Worm (Caenorhabditis elegans) whole organism, L4/young adult: Measurements from ENCODE around the gene srx-86.
A peak's percentile ranks its signal among the peaks of the same experiment; 100 is the strongest.

Experiments used
- W03F9.2 ChIP-seq: fragments of 150-350 bp; optimal IDR thresholded peaks from 2 replicates; lab custom pipeline; 2014; ENCODE audit warnings: missing biosample characterization, missing genetic modification characterization
- dao-5 ChIP-seq: sonication (generic microtip); optimal IDR thresholded peaks from 2 replicates; lab custom pipeline; 2016; ENCODE audit warnings: missing genotype, missing genetic modification characterization, moderate library complexity, missing compliant biosample characterization
- him-1 ChIP-seq: sonication (generic microtip); optimal IDR thresholded peaks from 2 replicates; lab custom pipeline; 2016; ENCODE audit warnings: missing genotype, missing genetic modification reagents, missing genetic modification characterization, missing compliant biosample characterization

Gene srx-86

ce11 chrV:11562643-11563042 lies at the start of gene srx-86:
srx-86 (plus strand) TSS chrV:11562943.
- TF ChIP-seq him-1 (tag; lab: Kevin White, UChicago) (no peak), W03F9.2 (tag; lab: Kevin White, UChicago) (no peak), dao-5 (no peak)

- TF ChIP-seq W03F9.2 (tag; lab: Kevin White, UChicago) = no peak
- no peak for TF ChIP-seq him-1 (tag; lab: Kevin White, UChicago)
- no peak for TF ChIP-seq dao-5
Measured at ce11 chrV:11513432-11513831, 49.3 kb upstream of the srx-86 start, which contains the start of gene C55A6.3. C55A6.3 (minus strand) TSS chrV:11513532.

DNA sequence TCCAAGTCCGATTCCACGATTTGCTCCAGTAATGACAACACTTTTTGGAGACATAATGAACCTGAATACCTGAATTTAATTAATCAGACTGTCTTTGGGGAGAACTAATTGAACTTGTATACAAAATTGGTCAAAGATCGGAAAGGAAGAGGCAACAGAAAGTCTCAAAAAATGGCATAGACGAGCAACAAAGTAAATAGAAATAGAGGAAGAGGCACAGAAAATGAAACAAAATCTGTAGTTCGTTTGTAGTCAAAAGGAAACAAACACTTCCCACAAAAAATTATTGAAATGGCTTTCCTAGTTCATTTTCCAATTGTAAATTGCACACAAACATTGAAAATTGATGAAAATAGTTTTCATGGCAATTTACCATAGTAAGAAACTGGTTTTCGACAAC lies 48.1 kb upstream of the srx-86 start, which contains the start of gene C55A6.6:
C55A6.6 (minus strand) TSS at position 61 of the 400 bp plus-strand sequence.
- TF ChIP-seq W03F9.2 (tag; lab: Kevin White, UChicago) (no peak), dao-5 (no peak), him-1 (tag; lab: Kevin White, UChicago) (no peak)

ce11 chrV:11515145-11515544 lies 47.6 kb upstream of the srx-86 start:
- TF ChIP-seq him-1 (tag; lab: Kevin White, UChicago) = no peak
- TF ChIP-seq W03F9.2 (tag; lab: Kevin White, UChicago) = no peak
- no peak for TF ChIP-seq dao-5

DNA sequence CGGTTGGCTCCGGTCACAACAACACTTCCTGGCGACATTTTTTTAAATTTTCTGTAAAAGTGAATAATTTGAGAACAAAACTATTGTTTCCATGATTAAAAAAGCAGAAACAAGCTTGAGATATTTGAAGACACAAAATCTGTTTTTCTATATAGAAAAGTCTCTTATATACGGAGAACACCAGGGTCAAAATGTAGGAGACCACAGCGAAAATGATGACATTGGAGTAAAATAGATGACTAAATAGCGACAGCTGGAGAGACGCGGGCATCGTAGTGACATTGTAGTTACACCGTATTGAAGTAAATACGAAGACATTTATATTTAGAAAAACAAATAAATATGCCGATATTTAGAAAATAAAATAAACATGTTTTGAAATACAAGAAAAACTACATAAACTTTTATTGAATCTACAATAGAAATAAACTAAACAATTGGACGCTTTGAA lies 46.6 kb upstream of the srx-86 start, which contains the start of gene sdz-8:
sdz-8 (minus strand) TSS at position 51 of the 451 bp plus-strand sequence.
- no peak for TF ChIP-seq him-1 (tag; lab: Kevin White, UChicago)
- no peak for TF ChIP-seq dao-5
- no peak for TF ChIP-seq W03F9.2 (tag; lab: Kevin White, UChicago)

ce11 chrV:11517789-11518188 lies 45.0 kb upstream of the srx-86 start, which contains the start of gene C55A6.4:
C55A6.4 (minus strand) TSS chrV:11517889.
- TF ChIP-seq him-1 (tag; lab: Kevin White, UChicago) (no peak), W03F9.2 (tag; lab: Kevin White, UChicago) (no peak), dao-5 (no peak)

ce11 chrV:11520215-11520614 lies 42.5 kb upstream of the srx-86 start, which contains the start of the genes C55A6.11 and C55A6.7:
C55A6.11 (plus strand) TSS chrV:11520515.
C55A6.7 (minus strand) TSS chrV:11520530.
- TF ChIP-seq him-1 (tag; lab: Kevin White, UChicago) (no peak), dao-5 (no peak), W03F9.2 (tag; lab: Kevin White, UChicago) (no peak)

DNA sequence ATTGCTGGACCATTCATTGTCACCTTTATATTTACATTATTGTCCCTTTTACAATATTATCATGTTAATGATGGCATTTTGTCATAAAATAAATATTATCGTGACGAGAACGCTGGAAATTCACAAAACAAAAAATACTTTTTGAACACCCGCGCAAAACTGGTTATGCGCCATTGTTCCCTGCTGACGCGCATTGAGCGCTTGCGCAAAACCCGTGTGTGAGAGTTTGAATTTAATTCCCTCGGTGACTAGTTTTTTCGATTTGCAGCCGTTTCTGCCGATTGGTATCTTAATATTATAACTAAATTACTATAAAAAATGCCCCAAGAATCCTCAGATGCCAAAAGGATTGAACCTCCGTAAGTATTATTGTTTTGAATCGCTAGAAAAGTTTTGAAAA lies 41.3 kb upstream of the srx-86 start, which contains the start of gene pafo-1:
pafo-1 (plus strand) TSS at position 256 of the 400 bp plus-strand sequence.
- TF ChIP-seq W03F9.2 (tag; lab: Kevin White, UChicago) (peak; percentile 85), dao-5 (no peak), him-1 (tag; lab: Kevin White, UChicago) (peak; percentile 12)

DNA sequence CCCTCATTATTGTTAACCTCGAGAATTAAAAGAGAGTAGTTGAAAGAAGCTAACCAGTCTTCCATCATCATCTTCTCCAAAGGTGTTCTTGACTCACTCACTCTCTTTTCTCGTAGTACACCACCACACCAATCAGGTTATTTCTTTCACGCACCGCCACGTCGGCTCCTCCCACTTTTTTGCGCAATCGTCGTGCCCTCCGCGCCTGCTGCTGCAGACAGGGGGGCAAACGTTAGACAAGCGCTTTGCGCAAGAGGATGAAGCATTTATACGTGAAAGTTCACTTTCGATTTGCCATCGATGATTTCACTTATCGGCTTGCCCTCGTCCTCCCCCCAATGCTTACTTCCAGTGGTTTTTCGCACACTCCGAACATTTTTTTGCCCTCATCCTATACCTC lies 37.4 kb upstream of the srx-86 start:
- TF ChIP-seq dao-5 = no peak
- TF ChIP-seq W03F9.2 (tag; lab: Kevin White, UChicago) = no peak
- no peak for TF ChIP-seq him-1 (tag; lab: Kevin White, UChicago)

DNA sequence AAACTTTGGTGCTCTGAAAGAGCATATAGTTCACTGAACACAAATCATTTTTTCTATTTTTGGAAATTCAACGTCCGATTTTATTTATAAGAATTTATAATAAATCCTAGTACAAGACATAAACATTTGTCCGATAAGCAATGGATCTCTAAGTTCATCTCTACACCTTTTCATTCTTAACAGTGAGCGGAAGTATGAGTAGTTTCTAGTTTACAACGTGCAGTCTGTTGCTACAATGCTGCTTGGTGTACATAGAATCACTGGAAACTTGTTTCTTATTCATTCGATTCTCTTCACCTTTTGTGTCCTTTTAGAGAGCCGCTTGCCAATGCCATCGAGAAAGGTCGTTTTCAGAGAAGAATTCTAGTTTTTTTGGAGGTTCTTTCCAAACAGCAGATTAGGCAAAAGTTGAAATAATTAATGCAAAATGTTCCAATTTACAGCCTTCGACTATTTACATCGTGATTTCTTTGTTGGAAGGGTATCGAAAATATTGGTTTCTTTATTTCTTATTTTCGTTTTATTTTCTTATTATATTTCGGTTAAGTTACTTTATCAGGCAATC lies 35.7 kb upstream of the srx-86 start:
- TF ChIP-seq him-1 (tag; lab: Kevin White, UChicago) (no peak), dao-5 (no peak), W03F9.2 (tag; lab: Kevin White, UChicago) (no peak)

DNA sequence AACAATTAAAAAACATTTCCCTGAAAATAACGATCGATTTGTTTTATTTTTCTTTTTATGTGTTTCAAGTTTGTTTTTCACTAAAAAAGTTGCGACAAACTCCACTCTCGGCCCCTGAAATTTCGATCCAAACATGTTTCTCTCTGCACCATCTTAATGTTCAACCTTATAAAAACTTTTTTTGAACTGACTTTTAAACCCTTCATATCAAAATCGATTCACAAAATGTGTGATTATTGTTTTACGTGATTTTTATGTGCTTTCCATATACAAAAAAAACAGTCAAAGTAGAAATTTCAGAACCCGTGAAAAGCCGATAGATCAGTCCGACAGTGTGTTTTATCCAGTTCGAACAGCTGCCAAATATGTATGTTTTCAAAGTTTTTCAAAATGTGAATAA lies 35.2 kb upstream of the srx-86 start, which contains the start of gene ccch-1:
ccch-1 (plus strand) TSS at position 301 of the 400 bp plus-strand sequence.
- TF ChIP-seq dao-5 (no peak), him-1 (tag; lab: Kevin White, UChicago) (no peak), W03F9.2 (tag; lab: Kevin White, UChicago) (no peak)

- TF ChIP-seq W03F9.2 (tag; lab: Kevin White, UChicago) (no peak), him-1 (tag; lab: Kevin White, UChicago) (no peak), dao-5 (no peak)
Measured at ce11 chrV:11528633-11529327, 34.0 kb upstream of the srx-86 start.

ce11 chrV:11529541-11529940 lies 33.2 kb upstream of the srx-86 start:
- no peak for TF ChIP-seq dao-5

DNA sequence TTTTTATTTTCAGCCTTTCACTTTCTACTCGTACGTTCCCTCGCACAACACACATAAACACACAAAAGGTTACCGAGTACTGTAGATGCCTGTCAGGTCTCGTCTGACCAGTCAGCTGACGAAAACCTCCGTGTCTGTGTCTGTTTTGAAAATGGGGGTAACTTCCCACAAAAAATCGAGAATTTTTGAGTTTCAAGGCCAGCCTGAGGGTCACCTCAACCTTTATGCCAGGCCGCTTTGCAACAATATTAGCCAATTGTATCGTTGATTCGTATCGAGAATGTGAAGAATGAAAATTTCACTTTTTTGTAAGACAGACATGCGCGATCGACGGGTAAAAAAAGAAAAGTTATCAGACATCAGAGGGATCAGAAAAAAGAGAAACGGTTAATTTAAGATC lies 31.6 kb upstream of the srx-86 start:
- TF ChIP-seq dao-5 = no peak
